Worm (Caenorhabditis elegans) whole organism, L2 larva: ENCODE results near the gene crm-1.

ENCODE experiments used
- R02D3.7 ChIP-seq: fragments of 150-350 bp; optimal IDR thresholded peaks from 2 replicates; lab custom pipeline; 2014; ENCODE audit warnings: missing biosample characterization, missing genetic modification characterization
- ceh-16 ChIP-seq: fragments of 150-350 bp; optimal IDR thresholded peaks from 2 replicates; lab custom pipeline; 2014; ENCODE audit warnings: missing biosample characterization, missing genetic modification characterization
- fos-1 ChIP-seq: fragments of 150-350 bp; optimal IDR thresholded peaks from 2 replicates; lab custom pipeline; 2014; ENCODE audit warnings: missing biosample characterization, missing genetic modification characterization
- lin-39 ChIP-seq: fragments of 150-350 bp; optimal IDR thresholded peaks from 2 replicates; lab custom pipeline; 2014; ENCODE audit warnings: missing biosample characterization, missing genetic modification reagents, missing genetic modification characterization
- sem-4 ChIP-seq: fragments of 150-350 bp; optimal IDR thresholded peaks from 2 replicates; lab custom pipeline; 2014; ENCODE audit warnings: missing biosample characterization, missing genetic modification reagents, missing genetic modification characterization
- skn-1 ChIP-seq: sonication (generic microtip); optimal IDR thresholded peaks from 2 replicates; lab custom pipeline; 2017; ENCODE audit warnings: missing biosample characterization, missing genetic modification characterization
- unc-62 ChIP-seq: fragments of 150-350 bp; optimal IDR thresholded peaks from 2 replicates; lab custom pipeline; 2014; ENCODE audit warnings: missing biosample characterization, missing genetic modification reagents, missing genetic modification characterization
- ztf-11 ChIP-seq: sonication (generic microtip); optimal IDR thresholded peaks from 2 replicates; lab custom pipeline; 2017; ENCODE audit warnings: missing biosample characterization, missing genetic modification characterization
- ztf-4 ChIP-seq: fragments of 150-350 bp; optimal IDR thresholded peaks from 2 replicates; lab custom pipeline; 2014; ENCODE audit warnings: missing biosample characterization, missing genetic modification characterization

ce11 chrV:10358238-10358637, 26.3 kb upstream of the crm-1 start, which contains the start of gene ttll-15:
- TF ChIP-seq ztf-11 (tag; lab: Kevin White, UChicago), result no peak
- TF ChIP-seq ceh-16 (tag; lab: Kevin White, UChicago), result no peak
- TF ChIP-seq R02D3.7 (tag; lab: Kevin White, UChicago), result no peak
- no peak for TF ChIP-seq lin-39
- TF ChIP-seq skn-1 (tag; lab: Kevin White, UChicago), result no peak
- no peak for TF ChIP-seq fos-1 (tag; lab: Kevin White, UChicago)
- TF ChIP-seq unc-62 (GFP tag; lab: Kevin White, UChicago), result no peak
- TF ChIP-seq ztf-4, result no peak
- TF ChIP-seq sem-4, result no peak
